Fruit fly (Drosophila melanogaster) whole organism, embryonic: ENCODE data around the gene CG10747.

Experiments
- Atf-2 ChIP-seq: fragments of 200-800 bp; sonication (Bioruptor generic); optimal IDR thresholded peaks from 2 replicates; lab custom pipeline; 2016; ENCODE audit warnings: missing biosample characterization, missing genetic modification characterization
- Awh ChIP-seq: fragments of 200-800 bp; sonication (Bioruptor generic); IDR thresholded peaks from 2 replicates; pipeline ENCODE4, ENCODE4 v1.3.6; 2022; ENCODE audit warnings: missing biosample characterization, missing genetic modification characterization
- Bdp1 ChIP-seq: fragments of 200-800 bp; sonication (Bioruptor generic); optimal IDR thresholded peaks from 3 replicates; lab custom pipeline; 2016; ENCODE audit warnings: missing biosample characterization, missing genetic modification characterization
- CG10267 ChIP-seq: fragments of 200-800 bp; sonication (Bioruptor generic); optimal IDR thresholded peaks from 2 replicates; lab custom pipeline; 2018; ENCODE audit warnings: missing biosample characterization, mild to moderate bottlenecking, missing genetic modification characterization, moderate library complexity
- CG10462 ChIP-seq: fragments of 200-800 bp; sonication (Bioruptor generic); optimal IDR thresholded peaks from 2 replicates; lab custom pipeline; 2016; ENCODE audit warnings: missing biosample characterization, missing genetic modification characterization
- CG10654 ChIP-seq: fragments of 200-800 bp; sonication (Bioruptor generic); optimal IDR thresholded peaks from 2 replicates; lab custom pipeline; 2016; ENCODE audit warnings: missing biosample characterization, missing genetic modification characterization
- CG11504 ChIP-seq: fragments of 200-800 bp; sonication (Bioruptor generic); optimal IDR thresholded peaks from 3 replicates; lab custom pipeline; 2019; ENCODE audit warnings: missing biosample characterization, mild to moderate bottlenecking, missing genetic modification characterization, moderate library complexity
- CG12659 ChIP-seq: fragments of 200-800 bp; sonication (Bioruptor generic); optimal IDR thresholded peaks from 3 replicates; lab custom pipeline; 2017; ENCODE audit warnings: mild to moderate bottlenecking, missing biosample characterization, missing genetic modification reagents, missing genetic modification characterization
- CG13624 ChIP-seq: fragments of 200-800 bp; sonication (Bioruptor generic); optimal IDR thresholded peaks from 2 replicates; lab custom pipeline; 2016; ENCODE audit warnings: missing biosample characterization, missing genetic modification characterization
- CG15479 ChIP-seq: fragments of 200-800 bp; sonication (Bioruptor generic); optimal IDR thresholded peaks from 3 replicates; lab custom pipeline; 2019; ENCODE audit warnings: missing biosample characterization, mild to moderate bottlenecking, missing genetic modification characterization, moderate library complexity
- CG17802 ChIP-seq: fragments of 200-800 bp; sonication (Bioruptor generic); optimal IDR thresholded peaks from 2 replicates; lab custom pipeline; 2018; ENCODE audit warnings: missing biosample characterization, mild to moderate bottlenecking, missing genetic modification characterization, moderate library complexity
- CG2202 ChIP-seq: fragments of 200-800 bp; sonication (Bioruptor generic); optimal IDR thresholded peaks from 2 replicates; lab custom pipeline; 2018; ENCODE audit warnings: missing biosample characterization, mild to moderate bottlenecking, missing genetic modification characterization
- CG30431 ChIP-seq: fragments of 200-800 bp; sonication (Bioruptor generic); optimal IDR thresholded peaks from 2 replicates; lab custom pipeline; 2017; ENCODE audit warnings: missing biosample characterization, missing genetic modification characterization
- CG31224 ChIP-seq: fragments of 200-800 bp; sonication (Bioruptor generic); IDR thresholded peaks from 2 replicates; pipeline ENCODE4 v1.3.6; 2022; ENCODE audit warnings: missing biosample characterization, missing genetic modification characterization
- CG5245 ChIP-seq: fragments of 200-800 bp; sonication (Bioruptor generic); optimal IDR thresholded peaks from 3 replicates; lab custom pipeline; 2016; ENCODE audit warnings: missing biosample characterization, missing genetic modification characterization
- CG6683 ChIP-seq: fragments of 200-800 bp; sonication (Bioruptor generic); optimal IDR thresholded peaks from 2 replicates; lab custom pipeline; 2017; ENCODE audit warnings: missing biosample characterization, mild to moderate bottlenecking, missing genetic modification characterization, missing genetic modification reagents
- CG7357 ChIP-seq: fragments of 200-800 bp; sonication (Bioruptor generic); IDR thresholded peaks from 3 replicates; pipeline ENCODE4 v1.3.6; 2022; ENCODE audit warnings: missing biosample characterization, missing genetic modification characterization
- CG7839 ChIP-seq: fragments of 200-800 bp; sonication (Bioruptor generic); optimal IDR thresholded peaks from 3 replicates; lab custom pipeline; 2018; ENCODE audit warnings: missing biosample characterization, mild to moderate bottlenecking, missing genetic modification characterization, moderate library complexity
- CG9817 ChIP-seq: fragments of 200-800 bp; sonication (Bioruptor generic); optimal IDR thresholded peaks from 2 replicates; lab custom pipeline; 2018; ENCODE audit warnings: missing biosample characterization, mild to moderate bottlenecking, missing genetic modification characterization, moderate library complexity
- CG9932 ChIP-seq: fragments of 200-800 bp; sonication (Bioruptor generic); IDR thresholded peaks from 2 replicates; pipeline ENCODE4 v1.3.6; 2022; ENCODE audit warnings: missing biosample characterization, missing genetic modification characterization
- D ChIP-seq, 2 experiments: fragments of 200-800 bp in 1 of 2; fragments of >200 bp in 1 of 2; sonication (Bioruptor generic) in 1 of 2; optimal IDR thresholded peaks; 2 replicates in 1 of 2; 3 replicates in 1 of 2; lab custom pipeline; 2017; ENCODE audit warnings: mild to moderate bottlenecking in 1 of 2, missing biosample characterization in 1 of 2, missing genetic modification characterization in 1 of 2, missing genetic modification reagents in 1 of 2
- ERR ChIP-seq: fragments of 200-800 bp; sonication (Bioruptor generic); optimal IDR thresholded peaks from 2 replicates; lab custom pipeline; 2016; ENCODE audit warnings: missing biosample characterization, missing genetic modification characterization
- Eip74EF ChIP-seq, 2 experiments: fragments of 200-800 bp in 1 of 2; fragments of >200 bp in 1 of 2; sonication (Bioruptor generic) in 1 of 2; optimal IDR thresholded peaks; 2 replicates each; lab custom pipeline; 2017 to 2019; ENCODE audit warnings: missing biosample characterization in 2 of 2, missing genetic modification characterization in 2 of 2, mild to moderate bottlenecking in 1 of 2, moderate library complexity in 1 of 2
- MTF-1 ChIP-seq: fragments of 200-800 bp; sonication (Bioruptor generic); optimal IDR thresholded peaks from 2 replicates; lab custom pipeline; 2018; ENCODE audit warnings: missing biosample characterization, mild to moderate bottlenecking, missing genetic modification characterization, borderline replicate concordance
- Six4 ChIP-seq: fragments of 200-800 bp; sonication (Bioruptor generic); optimal IDR thresholded peaks from 2 replicates; lab custom pipeline; 2016; ENCODE audit warnings: missing biosample characterization, missing genetic modification characterization
- Sox102F ChIP-seq: fragments of 200-800 bp; sonication (Bioruptor generic); optimal IDR thresholded peaks from 2 replicates; lab custom pipeline; 2018; ENCODE audit warnings: missing biosample characterization, mild to moderate bottlenecking, missing genetic modification characterization, moderate library complexity
- Sry-β ChIP-seq: fragments of 200-800 bp; sonication (Bioruptor generic); optimal IDR thresholded peaks from 2 replicates; lab custom pipeline; 2018; ENCODE audit warnings: missing biosample characterization, mild to moderate bottlenecking, missing genetic modification characterization, moderate library complexity
- ac ChIP-seq: fragments of 200-800 bp; sonication (Bioruptor generic); optimal IDR thresholded peaks from 3 replicates; lab custom pipeline; 2017; ENCODE audit warnings: missing biosample characterization, mild to moderate bottlenecking, missing genetic modification characterization
- ap ChIP-seq: fragments of 200-800 bp; sonication (Bioruptor generic); IDR thresholded peaks from 2 replicates; pipeline ENCODE4 v1.3.6; 2022; ENCODE audit warnings: missing biosample characterization, missing genetic modification characterization
- ase ChIP-seq: fragments of 200-800 bp; sonication (Bioruptor generic); IDR thresholded peaks from 3 replicates; pipeline ENCODE4 v1.3.6; 2022; ENCODE audit warnings: missing biosample characterization, missing genetic modification characterization
- ash1 ChIP-seq: fragments of 200-800 bp; sonication (Bioruptor generic); optimal IDR thresholded peaks from 2 replicates; lab custom pipeline; 2018; ENCODE audit warnings: missing biosample characterization, mild to moderate bottlenecking, missing genetic modification characterization
- bcd ChIP-seq: fragments of 200-800 bp; sonication (Bioruptor generic); optimal IDR thresholded peaks from 2 replicates; lab custom pipeline; 2017; ENCODE audit warnings: missing biosample characterization, mild to moderate bottlenecking, missing genetic modification characterization
- caup ChIP-seq: fragments of 200-800 bp; sonication (Bioruptor generic); optimal IDR thresholded peaks from 3 replicates; lab custom pipeline; 2017; ENCODE audit warnings: missing biosample characterization, mild to moderate bottlenecking, missing genetic modification characterization, moderate library complexity; ENCODE audit not compliant: severe bottlenecking
- chinmo ChIP-seq: fragments of 200-800 bp; sonication (Bioruptor generic); IDR thresholded peaks from 4 replicates; pipeline ENCODE4 v1.3.6; 2022; ENCODE audit warnings: missing biosample characterization, missing genetic modification characterization; ENCODE audit not compliant: partially characterized antibody
- crol ChIP-seq: fragments of 200-800 bp; sonication (Bioruptor generic); IDR thresholded peaks from 2 replicates; pipeline ENCODE4 v1.3.6; 2022; ENCODE audit warnings: missing biosample characterization, missing genetic modification characterization
- dm ChIP-seq: fragments of 200-800 bp; sonication (Bioruptor generic); optimal IDR thresholded peaks from 3 replicates; lab custom pipeline; 2016; ENCODE audit warnings: missing biosample characterization, missing genetic modification characterization
- dpn ChIP-seq, 2 experiments: fragments of 200-800 bp; sonication (Bioruptor generic); optimal IDR thresholded peaks; 3 replicates each; lab custom pipeline; 2016; ENCODE audit warnings: missing biosample characterization in 2 of 2, missing genetic modification characterization in 2 of 2
- ewg ChIP-seq: fragments of 200-800 bp; sonication (Bioruptor generic); optimal IDR thresholded peaks from 3 replicates; lab custom pipeline; 2017; ENCODE audit warnings: mild to moderate bottlenecking, missing biosample characterization, missing genetic modification reagents, missing genetic modification characterization
- fru ChIP-seq: fragments of >200 bp; optimal IDR thresholded peaks from 2 replicates; lab custom pipeline; 2017
- grn ChIP-seq: fragments of 200-800 bp; sonication (Bioruptor generic); optimal IDR thresholded peaks from 3 replicates; lab custom pipeline; 2017; ENCODE audit warnings: missing biosample characterization, missing genetic modification characterization
- hb ChIP-seq: fragments of 200-800 bp; sonication (Bioruptor generic); IDR thresholded peaks from 3 replicates; pipeline ENCODE4 v1.3.6; 2022; ENCODE audit warnings: missing biosample characterization, missing genetic modification characterization; ENCODE audit not compliant: partially characterized antibody
- hth ChIP-seq: fragments of >200 bp; optimal IDR thresholded peaks from 2 replicates; lab custom pipeline; 2017; ENCODE audit warnings: inconsistent platforms
- kni ChIP-seq: fragments of 200-800 bp; sonication (Bioruptor generic); optimal IDR thresholded peaks from 3 replicates; lab custom pipeline; 2017; ENCODE audit warnings: mild to moderate bottlenecking, missing biosample characterization, missing genetic modification reagents, missing genetic modification characterization
- lilli ChIP-seq: fragments of 200-800 bp; sonication (Bioruptor generic); optimal IDR thresholded peaks from 3 replicates; lab custom pipeline; 2016; ENCODE audit warnings: missing biosample characterization, missing genetic modification characterization
- nom ChIP-seq: fragments of 200-800 bp; sonication (Bioruptor generic); optimal IDR thresholded peaks from 2 replicates; lab custom pipeline; 2017; ENCODE audit warnings: missing biosample characterization, missing genetic modification characterization, mild to moderate bottlenecking, moderate library complexity, missing genetic modification reagents
- otp ChIP-seq: fragments of 200-800 bp; sonication (Bioruptor generic); IDR thresholded peaks from 3 replicates; pipeline ENCODE4, ENCODE4 v1.3.6; 2022; ENCODE audit warnings: missing biosample characterization, missing genetic modification characterization
- sc ChIP-seq, 3 experiments: fragments of >200 bp in 2 of 3; fragments of 200-800 bp in 1 of 3; sonication (Bioruptor generic) in 1 of 3; optimal IDR thresholded peaks; 2 replicates in 2 of 3; 3 replicates in 1 of 3; lab custom pipeline; 2017; ENCODE audit warnings: mild to moderate bottlenecking in 1 of 3, missing biosample characterization in 1 of 3, missing genetic modification characterization in 1 of 3, missing genetic modification reagents in 1 of 3
- slp2 ChIP-seq: fragments of 200-800 bp; sonication (Bioruptor generic); optimal IDR thresholded peaks from 2 replicates; lab custom pipeline; 2016; ENCODE audit warnings: missing biosample characterization, missing genetic modification characterization
- wek ChIP-seq: fragments of 200-800 bp; sonication (Bioruptor generic); optimal IDR thresholded peaks from 3 replicates; lab custom pipeline; 2018; ENCODE audit warnings: missing biosample characterization, mild to moderate bottlenecking, missing genetic modification characterization, moderate library complexity
- z ChIP-seq: fragments of 200-800 bp; sonication (Bioruptor generic); IDR thresholded peaks from 3 replicates; pipeline ENCODE4 v1.3.6; 2022; ENCODE audit warnings: missing biosample characterization, missing genetic modification characterization

CG10747 gene

DNA sequence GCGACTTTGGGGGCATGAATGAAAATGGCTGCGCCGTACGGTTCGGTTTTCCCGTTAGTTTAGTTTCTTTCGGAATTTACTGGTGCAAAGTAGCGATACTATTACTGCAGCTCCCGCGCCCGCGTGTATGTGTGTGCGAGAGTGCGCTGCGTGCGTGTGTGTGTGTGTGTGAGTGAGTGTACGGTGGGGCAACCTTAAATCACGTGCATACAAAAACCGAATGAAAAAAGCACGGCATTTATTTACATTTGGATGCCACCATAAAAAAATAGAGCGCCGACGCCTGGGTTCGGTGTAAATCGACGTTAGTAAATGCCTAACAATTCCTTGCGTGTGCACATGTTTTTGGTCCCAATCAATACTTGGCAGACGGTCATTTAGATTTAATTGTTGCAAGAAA is 6.6 kb upstream of the CG10747 start (continued):
- TF ChIP-seq CG13624 (GFP tag; lab: Kevin White, UChicago) = no peak
- no peak for TF ChIP-seq CG10654 (GFP tag; lab: Kevin White, UChicago)
- no peak for TF ChIP-seq ase (GFP tag; lab: Robert Waterston, UW)
- no peak for TF ChIP-seq CG7357 (GFP tag; lab: Robert Waterston, UW)
- TF ChIP-seq dm (GFP tag; lab: Kevin White, UChicago) = peak; percentile 15
- no peak for TF ChIP-seq CG11504
- TF ChIP-seq CG5245 = no peak
- no peak for TF ChIP-seq CG15479 (GFP tag; lab: Kevin White, UChicago)
- no peak for TF ChIP-seq dpn (GFP tag; optimal IDR thresholded peaks at IDR 0.05; lab: Kevin White, UChicago)
- TF ChIP-seq bcd (GFP tag; lab: Kevin White, UChicago) = no peak
- TF ChIP-seq slp2 (GFP tag; lab: Kevin White, UChicago) = no peak
- TF ChIP-seq Eip74EF (GFP tag; optimal IDR thresholded peaks at IDR 0.05; lab: Kevin White, UChicago) = no peak
- no peak for TF ChIP-seq nom (GFP tag; lab: Kevin White, UChicago)
- no peak for TF ChIP-seq hb (GFP tag; lab: Robert Waterston, UW)
- TF ChIP-seq ewg (GFP tag; lab: Kevin White, UChicago) = no peak
- no peak for TF ChIP-seq CG10267 (tag; lab: Kevin White, UChicago)
- TF ChIP-seq grn (GFP tag; lab: Kevin White, UChicago) = no peak
- no peak for TF ChIP-seq CG9817 (tag; lab: Kevin White, UChicago)
- 0 out of 2 replicates have a peak, but pooled peaks have one; percentile 28 for TF ChIP-seq crol
- TF ChIP-seq Sox102F = no peak
- TF ChIP-seq CG10462 (GFP tag; lab: Kevin White, UChicago) = no peak
- peak; percentile 51; the same call in 1 of the 4 replicates for TF ChIP-seq chinmo (GFP tag; lab: Robert Waterston, UW)
- no peak for TF ChIP-seq caup
- TF ChIP-seq Bdp1 (GFP tag; lab: Kevin White, UChicago) = no peak
- no peak for TF ChIP-seq CG2202 (tag; lab: Kevin White, UChicago)
- no peak for TF ChIP-seq CG7839
- TF ChIP-seq Atf-2 = no peak
- TF ChIP-seq CG12659 (GFP tag; lab: Kevin White, UChicago) = no peak
- no peak for TF ChIP-seq Awh (GFP tag; lab: Robert Waterston, UW)
- no peak for TF ChIP-seq otp (GFP tag; lab: Robert Waterston, UW)
- TF ChIP-seq wek (GFP tag; lab: Kevin White, UChicago) = no peak
- TF ChIP-seq Six4 = no peak
- no peak for TF ChIP-seq ash1 (GFP tag; lab: Kevin White, UChicago)
- no peak for TF ChIP-seq CG9932 (GFP tag; lab: Robert Waterston, UW)
- no peak for TF ChIP-seq ap (GFP tag; lab: Robert Waterston, UW)
- TF ChIP-seq CG17802 (tag; lab: Kevin White, UChicago) = no peak
- TF ChIP-seq kni (GFP tag; lab: Kevin White, UChicago) = peak; percentile 67
- TF ChIP-seq ERR (GFP tag; lab: Kevin White, UChicago) = no peak
- TF ChIP-seq fru (lab: Kevin White, UChicago) = no peak
- TF ChIP-seq z (GFP tag; lab: Robert Waterston, UW) = 0 out of 3 replicates have a peak, but pooled peaks have one; percentile 40
- no peak for TF ChIP-seq CG30431 (GFP tag; lab: Kevin White, UChicago)
- no peak for TF ChIP-seq MTF-1
- no peak for TF ChIP-seq CG6683 (GFP tag; lab: Kevin White, UChicago)
- no peak for TF ChIP-seq D (optimal IDR thresholded peaks at IDR 0.05; lab: Kevin White, UChicago)
- no peak for TF ChIP-seq D (GFP tag; optimal IDR thresholded peaks at IDR 0.05; lab: Kevin White, UChicago)
- no peak for TF ChIP-seq sc (optimal IDR thresholded peaks at IDR 0.05; lab: Kevin White, UChicago)
- no peak for TF ChIP-seq sc (GFP tag; optimal IDR thresholded peaks at IDR 0.05; lab: Kevin White, UChicago)
- no peak for TF ChIP-seq Sry-β
- TF ChIP-seq lilli = no peak
- no peak for TF ChIP-seq hth
- no peak for TF ChIP-seq ac (GFP tag; lab: Kevin White, UChicago)
- no peak for TF ChIP-seq CG31224 (GFP tag; lab: Robert Waterston, UW)
